Fruit fly (Drosophila melanogaster) whole organism, embryonic: Measurements from ENCODE around the gene unc-45.

Source experiments
- Awh ChIP-seq: fragments of 200-800 bp; sonication (Bioruptor generic); IDR thresholded peaks from 2 replicates; pipeline ENCODE4, ENCODE4 v1.3.6; 2022; ENCODE audit warnings: missing biosample characterization, missing genetic modification characterization
- CG10267 ChIP-seq: fragments of 200-800 bp; sonication (Bioruptor generic); optimal IDR thresholded peaks from 2 replicates; lab custom pipeline; 2018; ENCODE audit warnings: missing biosample characterization, mild to moderate bottlenecking, missing genetic modification characterization, moderate library complexity
- CG10431 ChIP-seq: fragments of 200-800 bp; sonication (Bioruptor generic); optimal IDR thresholded peaks from 3 replicates; lab custom pipeline; 2018; ENCODE audit warnings: missing biosample characterization, mild to moderate bottlenecking, missing genetic modification characterization
- CG11504 ChIP-seq: fragments of 200-800 bp; sonication (Bioruptor generic); optimal IDR thresholded peaks from 3 replicates; lab custom pipeline; 2019; ENCODE audit warnings: missing biosample characterization, mild to moderate bottlenecking, missing genetic modification characterization, moderate library complexity
- CG12391 ChIP-seq: fragments of 200-800 bp; sonication (Bioruptor generic); optimal IDR thresholded peaks from 3 replicates; lab custom pipeline; 2018; ENCODE audit warnings: missing biosample characterization, mild to moderate bottlenecking, missing genetic modification characterization, moderate library complexity
- CG12659 ChIP-seq: fragments of 200-800 bp; sonication (Bioruptor generic); optimal IDR thresholded peaks from 3 replicates; lab custom pipeline; 2017; ENCODE audit warnings: mild to moderate bottlenecking, missing biosample characterization, missing genetic modification reagents, missing genetic modification characterization
- CG12744 ChIP-seq: fragments of 200-800 bp; sonication (Bioruptor generic); optimal IDR thresholded peaks from 2 replicates; lab custom pipeline; 2016; ENCODE audit warnings: missing biosample characterization, missing genetic modification characterization
- CG13424 ChIP-seq: fragments of 200-800 bp; sonication (Bioruptor generic); optimal IDR thresholded peaks from 2 replicates; lab custom pipeline; 2019; ENCODE audit warnings: missing biosample characterization, mild to moderate bottlenecking, missing genetic modification characterization, moderate library complexity
- CG15514 ChIP-seq: fragments of 200-800 bp; sonication (Bioruptor generic); optimal IDR thresholded peaks from 3 replicates; lab custom pipeline; 2017; ENCODE audit warnings: missing biosample characterization, missing genetic modification characterization, mild to moderate bottlenecking, moderate library complexity, missing genetic modification reagents
- CG15696 ChIP-seq: fragments of 200-800 bp; sonication (Bioruptor generic); optimal IDR thresholded peaks from 2 replicates; lab custom pipeline; 2019; ENCODE audit warnings: missing biosample characterization, mild to moderate bottlenecking, missing genetic modification characterization, moderate library complexity
- CG1602 ChIP-seq: fragments of 200-800 bp; sonication (Bioruptor generic); optimal IDR thresholded peaks from 3 replicates; lab custom pipeline; 2016; ENCODE audit warnings: missing biosample characterization, missing genetic modification characterization
- CG17361 ChIP-seq: fragments of 200-800 bp; sonication (Bioruptor generic); IDR thresholded peaks from 3 replicates; pipeline ENCODE4 v1.3.6; 2022; ENCODE audit warnings: missing biosample characterization, missing genetic modification characterization
- CG2116 ChIP-seq: fragments of 200-800 bp; sonication (Bioruptor generic); optimal IDR thresholded peaks from 3 replicates; lab custom pipeline; 2018; ENCODE audit warnings: missing biosample characterization, mild to moderate bottlenecking, missing genetic modification characterization
- CG2120 ChIP-seq: fragments of 200-800 bp; sonication (Bioruptor generic); optimal IDR thresholded peaks from 3 replicates; lab custom pipeline; 2016; ENCODE audit warnings: missing biosample characterization, missing genetic modification characterization
- CG3847 ChIP-seq: fragments of 200-800 bp; sonication (Bioruptor generic); IDR thresholded peaks from 2 replicates; pipeline ENCODE4 v1.3.6; 2022; ENCODE audit warnings: missing biosample characterization, missing genetic modification characterization
- CG3995 ChIP-seq: fragments of 200-800 bp; sonication (Bioruptor generic); optimal IDR thresholded peaks from 3 replicates; lab custom pipeline; 2016; ENCODE audit warnings: missing biosample characterization, missing genetic modification characterization
- CG4730 ChIP-seq: fragments of 200-800 bp; sonication (Bioruptor generic); IDR thresholded peaks from 2 replicates; pipeline ENCODE4 v1.3.6; 2022; ENCODE audit warnings: missing biosample characterization, missing genetic modification characterization
- CG7357 ChIP-seq: fragments of 200-800 bp; sonication (Bioruptor generic); IDR thresholded peaks from 3 replicates; pipeline ENCODE4 v1.3.6; 2022; ENCODE audit warnings: missing biosample characterization, missing genetic modification characterization
- CG8944 ChIP-seq: fragments of 200-800 bp; sonication (Bioruptor generic); optimal IDR thresholded peaks from 3 replicates; lab custom pipeline; 2016; ENCODE audit warnings: missing biosample characterization, missing genetic modification characterization
- CG9609 ChIP-seq: fragments of 200-800 bp; sonication (Bioruptor generic); optimal IDR thresholded peaks from 3 replicates; lab custom pipeline; 2016; ENCODE audit warnings: missing biosample characterization, missing genetic modification characterization
- Dad ChIP-seq: fragments of 200-800 bp; sonication (Bioruptor generic); optimal IDR thresholded peaks from 3 replicates; lab custom pipeline; 2016; ENCODE audit warnings: missing biosample characterization, missing genetic modification characterization
- ERR ChIP-seq: fragments of 200-800 bp; sonication (Bioruptor generic); optimal IDR thresholded peaks from 2 replicates; lab custom pipeline; 2016; ENCODE audit warnings: missing biosample characterization, missing genetic modification characterization
- Lhr ChIP-seq: fragments of 200-800 bp; sonication (Bioruptor generic); optimal IDR thresholded peaks from 3 replicates; lab custom pipeline; 2017; ENCODE audit warnings: mild to moderate bottlenecking, missing biosample characterization, missing genetic modification reagents, missing genetic modification characterization
- MBD-R2 ChIP-seq: fragments of 200-800 bp; sonication (Bioruptor generic); IDR thresholded peaks from 2 replicates; pipeline ENCODE4 v1.3.6; 2022; ENCODE audit warnings: missing biosample characterization, missing genetic modification characterization
- Nf-YC ChIP-seq: fragments of 200-800 bp; optimal IDR thresholded peaks from 3 replicates; lab custom pipeline; 2019; ENCODE audit warnings: missing biosample characterization, mild to moderate bottlenecking, missing genetic modification characterization, moderate library complexity
- Pdp1 ChIP-seq, 2 experiments: fragments of 200-800 bp; sonication (Bioruptor generic); optimal IDR thresholded peaks; 3 replicates each; lab custom pipeline; 2016; ENCODE audit warnings: missing biosample characterization in 2 of 2, missing genetic modification characterization in 2 of 2, mild to moderate bottlenecking in 1 of 2, moderate library complexity in 1 of 2
- YL-1 ChIP-seq: fragments of 200-800 bp; sonication (Bioruptor generic); optimal IDR thresholded peaks from 3 replicates; lab custom pipeline; 2017; ENCODE audit warnings: missing biosample characterization, mild to moderate bottlenecking, missing genetic modification characterization
- grn ChIP-seq: fragments of 200-800 bp; sonication (Bioruptor generic); optimal IDR thresholded peaks from 3 replicates; lab custom pipeline; 2017; ENCODE audit warnings: missing biosample characterization, missing genetic modification characterization
- hb ChIP-seq: fragments of 200-800 bp; sonication (Bioruptor generic); IDR thresholded peaks from 3 replicates; pipeline ENCODE4 v1.3.6; 2022; ENCODE audit warnings: missing biosample characterization, missing genetic modification characterization; ENCODE audit not compliant: partially characterized antibody
- hth ChIP-seq: fragments of >200 bp; optimal IDR thresholded peaks from 2 replicates; lab custom pipeline; 2017; ENCODE audit warnings: inconsistent platforms
- kay ChIP-seq: fragments of 200-800 bp; sonication (Bioruptor generic); optimal IDR thresholded peaks from 2 replicates; lab custom pipeline; 2016; ENCODE audit warnings: missing biosample characterization, missing genetic modification characterization
- kni ChIP-seq: fragments of 200-800 bp; sonication (Bioruptor generic); optimal IDR thresholded peaks from 3 replicates; lab custom pipeline; 2017; ENCODE audit warnings: mild to moderate bottlenecking, missing biosample characterization, missing genetic modification reagents, missing genetic modification characterization
- lilli ChIP-seq: fragments of 200-800 bp; sonication (Bioruptor generic); optimal IDR thresholded peaks from 3 replicates; lab custom pipeline; 2016; ENCODE audit warnings: missing biosample characterization, missing genetic modification characterization
- lola ChIP-seq, 3 experiments: fragments of >200 bp in 2 of 3; fragments of 200-800 bp in 1 of 3; sonication (Bioruptor generic) in 1 of 3; optimal IDR thresholded peaks; 2 replicates each; lab custom pipeline; 2017 to 2019; ENCODE audit warnings: missing biosample characterization in 3 of 3, missing genetic modification characterization in 3 of 3, mild to moderate bottlenecking in 1 of 3, moderate library complexity in 1 of 3
- pita ChIP-seq: fragments of 200-800 bp; sonication (Bioruptor generic); optimal IDR thresholded peaks from 2 replicates; lab custom pipeline; 2017; ENCODE audit warnings: missing biosample characterization, mild to moderate bottlenecking, missing genetic modification characterization
- pzg ChIP-seq: fragments of 200-800 bp; sonication (Bioruptor generic); optimal IDR thresholded peaks from 3 replicates; lab custom pipeline; 2018; ENCODE audit warnings: missing biosample characterization, mild to moderate bottlenecking, missing genetic modification characterization, moderate library complexity
- sens ChIP-seq: fragments of 200-800 bp; sonication (Bioruptor generic); peaks from one replicate; lab custom pipeline; 2016; ENCODE audit warnings: missing biosample characterization, missing genetic modification characterization
- slp2 ChIP-seq: fragments of 200-800 bp; sonication (Bioruptor generic); optimal IDR thresholded peaks from 2 replicates; lab custom pipeline; 2016; ENCODE audit warnings: missing biosample characterization, missing genetic modification characterization
- ssp ChIP-seq: fragments of 200-800 bp; sonication (Bioruptor generic); IDR thresholded peaks from 2 replicates; pipeline ENCODE4 v1.3.6; 2022; ENCODE audit warnings: missing biosample characterization, missing genetic modification characterization
- stwl ChIP-seq: fragments of 200-800 bp; sonication (Bioruptor generic); optimal IDR thresholded peaks from 3 replicates; lab custom pipeline; 2018; ENCODE audit warnings: missing biosample characterization, mild to moderate bottlenecking, missing genetic modification characterization, moderate library complexity
- sug ChIP-seq: fragments of 200-800 bp; optimal IDR thresholded peaks from 2 replicates; lab custom pipeline; 2019; ENCODE audit warnings: missing biosample characterization, mild to moderate bottlenecking, missing genetic modification characterization, moderate library complexity
- zen ChIP-seq: fragments of 200-800 bp; sonication (Bioruptor generic); optimal IDR thresholded peaks from 3 replicates; lab custom pipeline; 2018; ENCODE audit warnings: missing biosample characterization, mild to moderate bottlenecking, missing genetic modification characterization, moderate library complexity

unc-45 gene

DNA sequence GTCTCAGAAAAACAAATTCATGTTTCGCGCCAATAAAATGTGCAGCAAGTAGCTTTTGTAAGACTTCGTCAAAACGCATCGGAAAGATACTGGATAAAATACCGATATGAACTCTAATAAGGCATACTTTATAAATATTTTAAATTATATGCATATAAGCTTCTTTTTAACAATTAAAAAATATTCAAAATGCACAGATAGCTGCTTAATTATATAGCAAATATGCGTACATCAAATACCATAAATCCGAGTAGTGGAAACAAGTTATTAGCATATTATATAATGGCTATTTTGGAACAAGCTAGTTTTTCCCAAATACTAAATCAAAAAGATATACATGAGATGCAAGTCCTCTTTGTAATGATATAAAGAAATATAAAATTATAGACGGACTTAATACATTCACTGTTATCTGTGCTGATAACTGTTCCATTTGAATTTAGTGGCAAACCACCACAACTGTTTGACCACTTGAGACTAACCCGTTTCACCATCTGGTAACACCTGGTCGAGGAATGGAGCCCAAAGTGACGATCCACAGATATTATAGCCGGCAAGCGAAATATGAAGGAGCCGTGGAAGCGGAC lies 33.5 kb upstream of the unc-45 start, which contains the start of gene PIG-H (continued):
- TF ChIP-seq pita (GFP tag; lab: Kevin White, UChicago): no peak
- TF ChIP-seq sug: peak; percentile 17
- TF ChIP-seq Pdp1 (GFP tag; optimal IDR thresholded peaks at IDR 0.05; lab: Kevin White, UChicago): peak in 1 of 2 experiments; percentile 99
- peak; percentile 70 for TF ChIP-seq Lhr (GFP tag; lab: Kevin White, UChicago)
- no peak for TF ChIP-seq CG9609 (GFP tag; lab: Kevin White, UChicago)
- peak; percentile 4 for TF ChIP-seq CG2120 (GFP tag; lab: Kevin White, UChicago)
- TF ChIP-seq Dad: no peak
- peak; percentile 20 for TF ChIP-seq CG12391 (tag; lab: Kevin White, UChicago)
- TF ChIP-seq lola (GFP tag; optimal IDR thresholded peaks at IDR 0.05; lab: Kevin White, UChicago): peak in 1 of 3 experiments; percentile 22
- TF ChIP-seq stwl (tag; lab: Kevin White, UChicago): peak; percentile 28
- TF ChIP-seq kay (GFP tag; lab: Kevin White, UChicago): no peak
- TF ChIP-seq CG8944 (GFP tag; lab: Kevin White, UChicago): no peak
- no peak for TF ChIP-seq grn (GFP tag; lab: Kevin White, UChicago)
- peak; percentile 50 for TF ChIP-seq CG12659
- TF ChIP-seq CG12744: no peak
- peak; percentile 37 for TF ChIP-seq CG3995 (GFP tag; lab: Kevin White, UChicago)
- TF ChIP-seq lilli (GFP tag; lab: Kevin White, UChicago): peak; percentile 26
- no peak for TF ChIP-seq CG15696 (tag; lab: Kevin White, UChicago)
- peak; percentile 19 for TF ChIP-seq CG10267 (tag; lab: Kevin White, UChicago)
- TF ChIP-seq sens (GFP tag; lab: Kevin White, UChicago): peak; percentile 51
- TF ChIP-seq CG17361 (GFP tag; lab: Robert Waterston, UW): peak; percentile 56; the same call in 2 of the 3 replicates
- peak; percentile 36 for TF ChIP-seq Nf-YC (tag; lab: Kevin White, UChicago)
- peak; percentile 93 for TF ChIP-seq ssp
- peak; percentile 56; the same call in 1 of the 2 replicates for TF ChIP-seq MBD-R2 (GFP tag; lab: Robert Waterston, UW)
- TF ChIP-seq YL-1 (GFP tag; lab: Kevin White, UChicago): peak; percentile 74
- peak; percentile 60 for TF ChIP-seq pzg
- TF ChIP-seq zen (tag; lab: Kevin White, UChicago): peak; percentile 19
- no peak for TF ChIP-seq hth
- peak; percentile 37 for TF ChIP-seq CG11504
- TF ChIP-seq kni (GFP tag; lab: Kevin White, UChicago): no peak
- TF ChIP-seq CG15514 (GFP tag; lab: Kevin White, UChicago): peak; percentile 5
- 0 out of 2 replicates have a peak, but pooled peaks have one; percentile 33 for TF ChIP-seq CG3847
- TF ChIP-seq CG1602 (GFP tag; lab: Kevin White, UChicago): peak; percentile 10
- TF ChIP-seq hb (GFP tag; lab: Robert Waterston, UW): 0 out of 3 replicates have a peak, but pooled peaks have one; percentile 16
- TF ChIP-seq ERR: no peak
- no peak for TF ChIP-seq CG4730 (GFP tag; lab: Robert Waterston, UW)
- TF ChIP-seq Awh (GFP tag; lab: Robert Waterston, UW): no peak
- TF ChIP-seq CG13424 (tag; lab: Kevin White, UChicago): peak; percentile 6
- peak; percentile 24 for TF ChIP-seq CG2116 (GFP tag; lab: Kevin White, UChicago)
- peak; percentile 88 for TF ChIP-seq CG7357 (GFP tag; lab: Robert Waterston, UW)
- TF ChIP-seq slp2 (GFP tag; lab: Kevin White, UChicago): no peak
- TF ChIP-seq CG10431 (GFP tag; lab: Kevin White, UChicago): peak; percentile 53
